Worm (Caenorhabditis elegans): ENCODE results near the gene Y9C9A.8.

DNA sequence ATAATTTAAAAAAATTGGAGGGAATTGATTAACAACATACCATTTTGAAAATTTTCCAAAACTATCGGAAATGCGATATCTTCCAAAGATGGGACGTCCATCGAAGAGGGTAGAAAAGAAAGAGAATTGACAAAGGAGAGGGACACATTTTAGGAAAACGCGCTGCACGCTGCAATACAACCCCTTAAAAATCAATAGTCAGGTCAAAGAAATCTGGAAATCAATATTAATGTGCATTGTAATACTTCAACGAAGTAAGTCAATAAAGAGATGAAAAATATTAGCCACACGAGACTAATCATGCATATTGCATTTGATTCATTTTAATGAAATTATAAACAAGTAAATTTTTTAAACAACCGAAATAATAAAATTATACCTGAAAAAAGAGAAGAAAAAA lies 39.3 kb downstream of the Y9C9A.8 start, which contains the start of gene Y9C9A.13:
- TF ChIP-seq ama-1 (optimal IDR thresholded peaks at IDR 0.05) = no peak
- TF ChIP-seq tbx-11 (GFP tag; IDR thresholded peaks at IDR 0.05) = no peak
- no peak for TF ChIP-seq F13C5.2 (tag; optimal IDR thresholded peaks at IDR 0.05)
- TF ChIP-seq ets-7 (tag; optimal IDR thresholded peaks at IDR 0.05) = no peak
- no peak for TF ChIP-seq hmg-4 (GFP tag; optimal IDR thresholded peaks at IDR 0.05)
- TF ChIP-seq aly-1 (tag; optimal IDR thresholded peaks at IDR 0.05) = no peak
- no peak for TF ChIP-seq tbx-37 (GFP tag; conservative IDR thresholded peaks at IDR 0.05)
- no peak for TF ChIP-seq sea-1 (GFP tag; conservative IDR thresholded peaks at IDR 0.05)

All from whole organism, early embryonic.